Worm (Caenorhabditis elegans) whole organism, L4 larva: ENCODE data around the gene kin-24.

Source experiments
- F37D6.2 ChIP-seq: sonication (generic microtip); optimal IDR thresholded peaks from 2 replicates; lab custom pipeline; 2016; ENCODE audit warnings: mild to moderate bottlenecking, missing genetic modification characterization, missing compliant biosample characterization
- dmd-6 ChIP-seq: fragments of 200-800 bp; sonication (Bioruptor generic); IDR thresholded peaks from 2 replicates; pipeline ENCODE4 v1.3.6; 2022; ENCODE audit warnings: missing genetic modification reagents, missing genetic modification characterization, missing compliant biosample characterization
- jun-1 ChIP-seq: fragments of 150-350 bp; optimal IDR thresholded peaks from 2 replicates; lab custom pipeline; 2014; ENCODE audit warnings: missing biosample characterization, missing genetic modification reagents, missing genetic modification characterization
- lsy-2 ChIP-seq, 2 experiments: fragments of 150-350 bp in 1 of 2; sonication (generic microtip) in 1 of 2; optimal IDR thresholded peaks; 2 replicates each; lab custom pipeline; 2014 to 2017; ENCODE audit warnings: missing biosample characterization in 2 of 2, missing genetic modification characterization in 2 of 2
- madf-5 ChIP-seq, 2 experiments: fragments of 200-800 bp; sonication (Bioruptor generic); IDR thresholded peaks; 2 replicates each; pipeline ENCODE4 v1.3.6; 2022; ENCODE audit warnings: missing compliant biosample characterization in 2 of 2, missing genetic modification characterization in 2 of 2
- nhr-28 ChIP-seq: fragments of 150-350 bp; optimal IDR thresholded peaks from 2 replicates; lab custom pipeline; 2014; ENCODE audit warnings: missing biosample characterization, missing genetic modification characterization
- nhr-6 ChIP-seq: fragments of 150-350 bp; optimal IDR thresholded peaks from 2 replicates; lab custom pipeline; 2014; ENCODE audit warnings: missing biosample characterization, missing genetic modification characterization
- pha-4 ChIP-seq, 2 experiments: fragments of 150-350 bp in 1 of 2; fragments of 200-800 bp in 1 of 2; sonication (Bioruptor generic) in 1 of 2; IDR thresholded peaks in 1 of 2; optimal IDR thresholded peaks in 1 of 2; 2 replicates each; pipeline versions ENCODE4 v1.3.6 to Lab custom; 2014 to 2022; ENCODE audit warnings: missing genetic modification characterization in 2 of 2, missing genetic modification reagents in 2 of 2, missing biosample characterization in 1 of 2, missing compliant biosample characterization in 1 of 2
- ztf-11 ChIP-seq: fragments of 150-350 bp; optimal IDR thresholded peaks from 2 replicates; lab custom pipeline; 2014; ENCODE audit warnings: missing biosample characterization, missing genetic modification characterization

ce11 chrIV:9822585-9822984, 18.3 kb downstream of the kin-24 start:
- TF ChIP-seq nhr-28 (tag; lab: Kevin White, UChicago): no peak
- TF ChIP-seq pha-4 (GFP tag; IDR thresholded peaks at IDR 0.05; lab: Robert Waterston, UW): no peak
- no peak for TF ChIP-seq pha-4 (tag; optimal IDR thresholded peaks at IDR 0.05; lab: Kevin White, UChicago)
- TF ChIP-seq dmd-6 (GFP tag; lab: Robert Waterston, UW): no peak
- no peak for TF ChIP-seq nhr-6 (tag; lab: Kevin White, UChicago)
- TF ChIP-seq jun-1 (tag; lab: Kevin White, UChicago): no peak
- TF ChIP-seq F37D6.2 (tag; lab: Kevin White, UChicago): no peak
- no peak for TF ChIP-seq madf-5 (GFP tag; IDR thresholded peaks at IDR 0.05; lab: Robert Waterston, UW)
- TF ChIP-seq ztf-11 (tag; lab: Kevin White, UChicago): no peak
- TF ChIP-seq lsy-2 (tag; optimal IDR thresholded peaks at IDR 0.05; lab: Kevin White, UChicago): no peak
